Worm (Caenorhabditis elegans) whole organism, young adult: ENCODE data around the gene str-162.

ENCODE experiments used
- B0261.1 ChIP-seq: sonication (generic microtip); optimal IDR thresholded peaks from 2 replicates; lab custom pipeline; 2016; ENCODE audit warnings: mild to moderate bottlenecking, missing genetic modification characterization, moderate library complexity, missing compliant biosample characterization
- D2030.7 ChIP-seq: fragments of 200-800 bp; sonication (Bioruptor generic); IDR thresholded peaks from 2 replicates; pipeline ENCODE4 v1.3.6; 2022; ENCODE audit warnings: missing genetic modification reagents, missing genetic modification characterization, missing compliant biosample characterization
- F33H1.4 ChIP-seq: fragments of 200-800 bp; sonication (Bioruptor generic); IDR thresholded peaks from 2 replicates; pipeline ENCODE4 v1.3.6; 2022; ENCODE audit warnings: missing genetic modification reagents, missing genetic modification characterization, missing compliant biosample characterization
- F39B2.1 ChIP-seq: fragments of 200-800 bp; sonication (Bioruptor generic); IDR thresholded peaks from 2 replicates; pipeline ENCODE4 v1.3.6; 2022; ENCODE audit warnings: missing genetic modification reagents, missing genetic modification characterization, missing compliant biosample characterization
- F49E8.2 ChIP-seq: sonication (generic microtip); optimal IDR thresholded peaks from 3 replicates; lab custom pipeline; 2017; ENCODE audit warnings: missing genetic modification characterization, mild to moderate bottlenecking, missing compliant biosample characterization, antibody characterized with exemption, moderate library complexity; ENCODE audit not compliant: insufficient read depth
- F55B11.4 ChIP-seq: sonication (generic microtip); optimal IDR thresholded peaks from 2 replicates; lab custom pipeline; 2016; ENCODE audit warnings: missing compliant biosample characterization, missing genetic modification characterization, borderline replicate concordance; ENCODE audit not compliant: insufficient read depth
- T07F8.4 ChIP-seq: sonication (generic microtip); optimal IDR thresholded peaks from 2 replicates; lab custom pipeline; 2016; ENCODE audit warnings: mild to moderate bottlenecking, missing genetic modification characterization, moderate library complexity, missing compliant biosample characterization
- Y67H2A.10 ChIP-seq: fragments of 200-800 bp; sonication (Bioruptor generic); conservative IDR thresholded peaks from 2 replicates; pipeline ENCODE4 v1.3.6; 2022; ENCODE audit warnings: missing genetic modification reagents, missing genetic modification characterization, missing compliant biosample characterization
- Y95B8A.8 ChIP-seq: fragments of 200-800 bp; sonication (Bioruptor generic); IDR thresholded peaks from 2 replicates; pipeline ENCODE4 v1.3.6; 2022; ENCODE audit warnings: missing genetic modification reagents, missing genetic modification characterization, missing compliant biosample characterization
- aptf-2 ChIP-seq: fragments of 200-800 bp; sonication (Bioruptor generic); conservative IDR thresholded peaks from 2 replicates; pipeline ENCODE4 v1.3.6; 2022; ENCODE audit warnings: missing genetic modification reagents, missing genetic modification characterization, missing compliant biosample characterization
- athp-1 ChIP-seq: sonication (generic microtip); optimal IDR thresholded peaks from 2 replicates; lab custom pipeline; 2017; ENCODE audit warnings: mild to moderate bottlenecking, missing genetic modification characterization, missing compliant biosample characterization
- bed-1 ChIP-seq: fragments of 200-800 bp; sonication (Bioruptor generic); IDR thresholded peaks from 2 replicates; pipeline ENCODE4 v1.3.6; 2022; ENCODE audit warnings: missing genetic modification reagents, missing genetic modification characterization, missing compliant biosample characterization
- bed-2 ChIP-seq: fragments of 200-800 bp; sonication (Bioruptor generic); IDR thresholded peaks from 2 replicates; pipeline ENCODE4 v1.3.6; 2022; ENCODE audit warnings: missing genetic modification reagents, missing genetic modification characterization, missing compliant biosample characterization
- cebp-1 ChIP-seq, 2 experiments: fragments of 200-800 bp in 1 of 2; sonication (Bioruptor generic) in 1 of 2; sonication (generic microtip) in 1 of 2; IDR thresholded peaks in 1 of 2; optimal IDR thresholded peaks in 1 of 2; 2 replicates each; pipeline versions ENCODE4 v1.3.6 to Lab custom; 2017 to 2022; ENCODE audit warnings: missing compliant biosample characterization in 2 of 2, missing genetic modification characterization in 2 of 2, mild to moderate bottlenecking in 1 of 2, missing genetic modification reagents in 1 of 2, moderate library complexity in 1 of 2
- ceh-79 ChIP-seq: sonication (generic microtip); optimal IDR thresholded peaks from 2 replicates; lab custom pipeline; 2017; ENCODE audit warnings: mild to moderate bottlenecking, missing genetic modification characterization, missing compliant biosample characterization
- chd-7 ChIP-seq: sonication (generic microtip); optimal IDR thresholded peaks from 2 replicates; lab custom pipeline; 2016; ENCODE audit warnings: mild to moderate bottlenecking, missing genetic modification characterization, moderate library complexity, missing compliant biosample characterization
- die-1 ChIP-seq: sonication (generic microtip); optimal IDR thresholded peaks from 2 replicates; lab custom pipeline; 2016; ENCODE audit warnings: missing genotype, mild to moderate bottlenecking, missing genetic modification characterization, missing compliant biosample characterization
- egrh-3 ChIP-seq: fragments of 200-800 bp; sonication (Bioruptor generic); IDR thresholded peaks from 2 replicates; pipeline ENCODE4 v1.3.6; 2022; ENCODE audit warnings: missing genetic modification reagents, missing genetic modification characterization, missing compliant biosample characterization
- hlh-12 ChIP-seq: sonication (generic microtip); optimal IDR thresholded peaks from 2 replicates; lab custom pipeline; 2016; ENCODE audit warnings: missing genetic modification characterization, missing compliant biosample characterization
- hmg-20 ChIP-seq: fragments of 200-800 bp; sonication (Bioruptor generic); IDR thresholded peaks from 2 replicates; pipeline ENCODE4 v1.3.6; 2022; ENCODE audit warnings: missing genetic modification reagents, missing genetic modification characterization, missing compliant biosample characterization
- hrde-1 ChIP-seq: sonication (generic microtip); optimal IDR thresholded peaks from 2 replicates; lab custom pipeline; 2016; ENCODE audit warnings: missing genetic modification characterization, mild to moderate bottlenecking, missing compliant biosample characterization, moderate library complexity, missing genotype, missing genetic modification reagents, borderline replicate concordance
- lin-35 ChIP-seq, 3 experiments: fragments of 150-350 bp in 2 of 3; sonication (generic microtip) in 1 of 3; optimal IDR thresholded peaks; 2 replicates each; lab custom pipeline; 2014 to 2018; ENCODE audit warnings: missing biosample characterization in 3 of 3, missing genetic modification characterization in 3 of 3, missing genetic modification reagents in 3 of 3
- mcd-1 ChIP-seq: fragments of 200-800 bp; sonication (Bioruptor generic); IDR thresholded peaks from 2 replicates; pipeline ENCODE4 v1.3.6; 2022; ENCODE audit warnings: missing genetic modification reagents, missing genetic modification characterization, missing compliant biosample characterization
- mes-4 ChIP-seq: sonication (generic microtip); optimal IDR thresholded peaks from 2 replicates; lab custom pipeline; 2016; ENCODE audit warnings: missing genotype, missing genetic modification characterization, missing compliant biosample characterization
- nfya-1 ChIP-seq: sonication (generic microtip); optimal IDR thresholded peaks from 2 replicates; lab custom pipeline; 2017; ENCODE audit warnings: antibody characterized with exemption, missing compliant biosample characterization, missing genetic modification characterization, borderline replicate concordance; ENCODE audit not compliant: insufficient read depth
- nfya-2 ChIP-seq: fragments of 200-800 bp; sonication (Bioruptor generic); IDR thresholded peaks from 2 replicates; pipeline ENCODE4 v1.3.6; 2022; ENCODE audit warnings: missing genetic modification reagents, missing genetic modification characterization, missing compliant biosample characterization
- nhr-120 ChIP-seq: fragments of 200-800 bp; sonication (Bioruptor generic); IDR thresholded peaks from 2 replicates; pipeline ENCODE4 v1.3.6; 2022; ENCODE audit warnings: missing genetic modification characterization, missing compliant biosample characterization
- nhr-179 ChIP-seq: sonication (generic microtip); optimal IDR thresholded peaks from 2 replicates; lab custom pipeline; 2016; ENCODE audit warnings: mild to moderate bottlenecking, missing genetic modification characterization, missing compliant biosample characterization
- nhr-80 ChIP-seq: sonication (generic microtip); optimal IDR thresholded peaks from 2 replicates; lab custom pipeline; 2016; ENCODE audit warnings: missing genetic modification characterization, missing compliant biosample characterization
- pbrm-1 ChIP-seq: fragments of 200-800 bp; sonication (Bioruptor generic); IDR thresholded peaks from 2 replicates; pipeline ENCODE4 v1.3.6; 2022; ENCODE audit warnings: missing genetic modification reagents, missing genetic modification characterization, missing compliant biosample characterization
- snpc-1.1 ChIP-seq: sonication (generic microtip); optimal IDR thresholded peaks from 2 replicates; lab custom pipeline; 2017; ENCODE audit warnings: missing genetic modification characterization, mild to moderate bottlenecking, missing compliant biosample characterization, antibody characterized with exemption, moderate library complexity, missing genotype, missing genetic modification reagents; ENCODE audit not compliant: insufficient read depth
- snpc-3.4 ChIP-seq: sonication (generic microtip); optimal IDR thresholded peaks from 2 replicates; lab custom pipeline; 2017; ENCODE audit warnings: missing genetic modification characterization, mild to moderate bottlenecking, missing compliant biosample characterization, antibody characterized with exemption, moderate library complexity, missing genotype, missing genetic modification reagents
- tlf-1 ChIP-seq: fragments of 200-800 bp; sonication (Bioruptor generic); optimal IDR thresholded peaks from 2 replicates; lab custom pipeline; 2018; ENCODE audit warnings: mild to moderate bottlenecking, missing genetic modification characterization, missing compliant biosample characterization
- xnd-1 ChIP-seq: sonication (generic microtip); optimal IDR thresholded peaks from 2 replicates; lab custom pipeline; 2016; ENCODE audit warnings: missing genotype, missing genetic modification reagents, missing genetic modification characterization, missing compliant biosample characterization
- zfh-2 ChIP-seq: fragments of 200-800 bp; sonication (Bioruptor generic); conservative IDR thresholded peaks from 2 replicates; pipeline ENCODE4 v1.3.6; 2022; ENCODE audit warnings: missing genetic modification reagents, missing genetic modification characterization, missing compliant biosample characterization
- ztf-28 ChIP-seq: fragments of 200-800 bp; sonication (Bioruptor generic); IDR thresholded peaks from 2 replicates; pipeline ENCODE4 v1.3.6; 2022; ENCODE audit warnings: missing genetic modification reagents, missing genetic modification characterization, missing compliant biosample characterization

Gene str-162

ce11 chrIV:4975995-4976394 lies 16.2 kb upstream of the str-162 start, which contains the start of gene Y9C9A.16:
Gene Y9C9A.16, minus strand, starts transcription at chrIV:4976125.
- TF ChIP-seq nhr-179 (tag; lab: Kevin White, UChicago) (no peak), cebp-1 (GFP tag; IDR thresholded peaks at IDR 0.05; lab: Robert Waterston, UW) (no peak), cebp-1 (tag; optimal IDR thresholded peaks at IDR 0.05; lab: Kevin White, UChicago) (no peak), hlh-12 (tag; lab: Kevin White, UChicago) (no peak), nhr-120 (no peak), pbrm-1 (GFP tag; lab: Robert Waterston, UW) (no peak), die-1 (tag; lab: Kevin White, UChicago) (no peak), Y95B8A.8 (GFP tag; lab: Robert Waterston, UW) (no peak), mes-4 (tag; lab: Kevin White, UChicago) (no peak), aptf-2 (GFP tag; lab: Robert Waterston, UW) (no peak), snpc-1.1 (tag; lab: Kevin White, UChicago) (no peak), nhr-80 (tag; lab: Kevin White, UChicago) (no peak), nfya-1 (no peak), chd-7 (no peak), xnd-1 (tag; lab: Kevin White, UChicago) (no peak), F55B11.4 (tag; lab: Kevin White, UChicago) (no peak)

ce11 chrIV:4977176-4977693 lies 15.0 kb upstream of the str-162 start, which contains the start of gene E03H12.5:
Gene E03H12.5, plus strand, starts transcription at chrIV:4977226.
- TF ChIP-seq D2030.7 (no peak), ceh-79 (tag; lab: Kevin White, UChicago) (no peak), bed-2 (no peak), snpc-3.4 (tag; lab: Kevin White, UChicago) (no peak), hrde-1 (tag; lab: Kevin White, UChicago) (no peak), nfya-2 (GFP tag; lab: Robert Waterston, UW) (no peak), egrh-3 (peak; percentile 85; the same call in 1 of the 2 replicates)

- TF ChIP-seq zfh-2 (GFP tag; lab: Robert Waterston, UW) (no peak), lin-35 (GFP tag; optimal IDR thresholded peaks at IDR 0.05; lab: Kevin White, UChicago) (no peak), bed-2 (no peak), hlh-12 (tag; lab: Kevin White, UChicago) (no peak), hmg-20 (no peak), T07F8.4 (tag; lab: Kevin White, UChicago) (no peak), B0261.1 (no peak), snpc-1.1 (tag; lab: Kevin White, UChicago) (no peak), F39B2.1 (GFP tag; lab: Robert Waterston, UW) (no peak), nhr-179 (tag; lab: Kevin White, UChicago) (no peak), F33H1.4 (GFP tag; lab: Robert Waterston, UW) (no peak), tlf-1 (no peak), ztf-28 (no peak), die-1 (tag; lab: Kevin White, UChicago) (no peak), athp-1 (tag; lab: Kevin White, UChicago) (no peak), Y67H2A.10 (no peak), mcd-1 (no peak), F49E8.2 (no peak), F55B11.4 (tag; lab: Kevin White, UChicago) (no peak), bed-1 (GFP tag; lab: Robert Waterston, UW) (no peak)
Observed at ce11 chrIV:4981027-4981426, 11.2 kb upstream of the str-162 start, which contains the start of gene srz-24. Gene srz-24, minus strand, starts transcription at chrIV:4981127.
